Fruit fly (Drosophila melanogaster): ENCODE results near the gene Yp2.

Yp2 gene

DNA sequence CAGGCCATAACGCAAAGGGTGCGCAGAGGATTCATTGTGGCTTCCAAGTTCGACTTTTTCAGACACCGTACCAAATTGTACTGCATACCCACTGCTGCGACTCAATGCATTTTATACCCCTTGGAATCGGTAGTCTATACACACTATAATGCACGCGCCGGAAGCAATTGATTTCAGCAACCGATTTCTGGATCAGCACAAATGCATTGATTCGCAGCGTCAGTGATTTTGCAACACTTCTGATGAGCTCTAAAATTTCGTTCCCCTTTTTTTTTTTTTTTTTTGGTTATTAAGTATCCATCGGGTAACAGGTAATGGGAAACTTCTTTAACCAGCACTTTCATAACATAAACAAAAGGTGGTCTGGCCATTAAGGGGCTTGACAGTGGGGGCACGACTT is at the start of gene Yp2:
Gene Yp2, minus strand, starts transcription at position 88 of the 400 bp plus-strand sequence.
- TF ChIP-seq psq (optimal IDR thresholded peaks at IDR 0.05) (no peak), usp (GFP tag; optimal IDR thresholded peaks at IDR 0.05) (no peak), EcR (GFP tag; optimal IDR thresholded peaks at IDR 0.05) (no peak), CG8478 (optimal IDR thresholded peaks at IDR 0.05) (no peak), pan (optimal IDR thresholded peaks at IDR 0.05) (no peak), Dll (optimal IDR thresholded peaks at IDR 0.05) (no peak)

DNA sequence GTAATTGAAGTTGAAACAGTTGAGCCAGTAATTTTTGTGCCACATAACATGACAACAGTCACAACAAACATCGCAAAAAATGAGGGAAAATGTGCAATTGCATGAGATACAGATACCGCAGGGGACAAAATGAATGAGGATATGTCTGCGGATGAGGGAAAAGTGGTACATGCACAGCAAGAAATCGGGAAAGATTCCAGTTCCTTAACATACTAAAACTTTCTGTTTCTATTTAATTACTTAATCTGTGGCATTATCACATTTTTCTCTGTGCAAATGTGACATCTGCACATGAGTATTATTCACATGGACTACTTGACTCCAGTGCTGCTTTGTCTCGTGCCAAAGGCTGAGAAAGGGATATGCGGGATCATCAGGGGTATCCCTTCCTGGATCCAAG is 40.4 kb upstream of the Yp2 start:
- TF ChIP-seq pan (optimal IDR thresholded peaks at IDR 0.05) (no peak), psq (optimal IDR thresholded peaks at IDR 0.05) (no peak), usp (GFP tag; optimal IDR thresholded peaks at IDR 0.05) (no peak), EcR (GFP tag; optimal IDR thresholded peaks at IDR 0.05) (no peak)

DNA sequence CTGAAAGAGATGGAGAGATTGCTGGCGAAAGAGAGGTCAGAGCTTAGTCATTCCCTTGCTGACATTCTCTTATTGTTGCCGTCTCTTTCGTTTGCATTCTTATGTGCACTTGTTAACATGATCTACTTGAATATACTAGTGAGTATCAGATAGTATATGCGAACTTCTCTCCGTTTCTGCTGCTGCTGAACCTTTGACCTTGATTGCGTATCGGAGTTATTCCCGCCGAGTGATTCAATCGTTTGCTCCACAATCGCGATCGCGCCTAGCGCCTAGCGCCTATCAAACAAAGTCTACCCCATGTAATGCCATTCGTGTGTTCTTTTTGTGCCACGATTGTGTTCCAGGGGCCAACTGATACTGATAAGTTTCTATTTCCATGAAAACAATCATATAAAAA is 36.8 kb upstream of the Yp2 start:
- TF ChIP-seq usp (GFP tag; optimal IDR thresholded peaks at IDR 0.05) (no peak), EcR (GFP tag; optimal IDR thresholded peaks at IDR 0.05) (no peak), CG8478 (optimal IDR thresholded peaks at IDR 0.05) (no peak), Dll (optimal IDR thresholded peaks at IDR 0.05) (no peak), pan (optimal IDR thresholded peaks at IDR 0.05) (no peak), psq (optimal IDR thresholded peaks at IDR 0.05) (no peak)

DNA sequence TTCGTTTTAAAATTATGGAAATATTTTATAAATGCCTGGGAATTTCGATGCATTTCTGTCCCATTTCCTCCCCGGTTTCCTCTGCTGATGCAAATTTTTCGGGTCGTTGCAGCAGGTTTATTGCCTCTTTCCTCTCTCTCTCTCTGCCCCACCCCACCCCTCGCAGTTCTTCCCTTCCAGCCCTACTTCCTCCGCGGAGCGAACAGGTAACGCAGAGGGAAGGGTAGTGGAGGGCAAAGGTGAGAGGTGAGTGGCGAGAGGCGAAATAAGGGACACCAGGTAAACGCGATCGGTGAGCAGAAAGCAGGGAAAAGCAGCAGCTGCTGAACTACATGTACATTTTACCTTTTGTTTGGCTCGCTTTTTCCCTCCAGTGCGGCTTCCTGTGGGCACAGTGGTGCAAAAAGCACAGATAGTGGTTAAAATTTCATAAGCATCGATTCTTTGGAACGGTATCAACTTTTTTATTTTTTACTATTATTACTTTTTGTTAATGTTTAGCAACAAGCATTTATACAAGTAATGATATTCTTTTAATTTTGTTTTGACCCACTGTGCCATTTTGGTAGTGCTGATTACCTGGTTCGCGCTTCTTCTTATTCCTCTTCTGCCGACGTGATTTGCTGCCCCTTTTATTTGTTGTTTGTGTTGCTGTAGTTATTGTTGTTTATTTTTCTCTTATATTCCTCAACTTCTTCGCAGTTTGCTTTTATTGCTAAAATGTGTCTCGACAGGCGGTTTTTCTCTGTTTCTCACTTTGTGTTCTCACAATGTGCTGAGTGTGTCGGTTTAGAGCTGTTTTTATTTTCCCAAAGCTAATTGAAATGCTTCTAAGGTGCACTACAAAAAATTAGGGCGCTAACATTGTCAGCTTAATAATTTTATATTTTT is 35.8 kb upstream of the Yp2 start:
- TF ChIP-seq psq (optimal IDR thresholded peaks at IDR 0.05) (no peak), CG8478 (optimal IDR thresholded peaks at IDR 0.05) (no peak), Dll (optimal IDR thresholded peaks at IDR 0.05) (no peak), EcR (GFP tag; optimal IDR thresholded peaks at IDR 0.05) (no peak), pan (optimal IDR thresholded peaks at IDR 0.05) (no peak), usp (GFP tag; optimal IDR thresholded peaks at IDR 0.05) (no peak)

DNA sequence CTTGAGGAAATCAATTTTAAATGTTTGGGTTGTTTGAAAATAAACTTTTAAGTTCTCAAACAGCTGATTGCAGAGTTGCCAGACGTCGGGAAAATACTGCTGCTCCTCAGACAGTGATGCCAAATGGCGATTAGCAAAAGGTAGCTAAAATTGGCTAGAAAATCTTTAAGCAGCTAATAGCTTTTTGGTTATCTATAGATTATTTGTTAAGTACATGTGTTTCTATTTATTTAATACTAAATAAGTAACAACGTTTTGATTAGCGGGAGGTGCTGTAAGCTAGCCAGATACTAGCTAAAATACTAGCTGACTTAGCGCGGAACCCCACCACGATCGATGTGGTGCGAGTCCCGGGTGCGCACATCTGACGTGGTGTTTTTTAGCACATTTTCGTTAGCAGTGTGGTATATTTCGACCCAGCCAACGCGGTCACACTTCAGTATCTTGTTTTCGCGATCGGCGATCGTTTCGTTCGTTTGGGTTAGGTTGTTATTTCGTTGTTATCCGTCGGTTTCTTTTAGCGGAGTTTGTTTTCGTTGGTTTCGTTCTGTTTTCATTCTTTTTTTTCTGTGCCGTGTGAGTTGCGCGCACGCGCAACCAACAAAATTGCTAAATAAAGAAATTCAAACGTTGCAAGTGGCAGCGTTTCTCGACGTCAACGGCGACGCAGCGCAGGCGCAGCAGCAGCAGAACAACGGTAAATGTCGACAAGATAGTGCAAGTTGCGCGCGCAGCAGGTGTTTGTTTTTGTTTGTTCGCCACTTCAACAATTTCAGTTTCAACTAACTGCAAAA is 33.9 kb upstream of the Yp2 start, which contains the start of the genes Naxe and RhoU:
Gene Naxe, minus strand, starts transcription at position 77 of the 794 bp plus-strand sequence.
Gene RhoU, plus strand, starts transcription at position 433 of the 794 bp plus-strand sequence.
- no peak for TF ChIP-seq EcR (GFP tag; optimal IDR thresholded peaks at IDR 0.05)
- no peak for TF ChIP-seq Dll (optimal IDR thresholded peaks at IDR 0.05)
- TF ChIP-seq CG8478 (optimal IDR thresholded peaks at IDR 0.05), result no peak
- no peak for TF ChIP-seq pan (optimal IDR thresholded peaks at IDR 0.05)
- TF ChIP-seq psq (optimal IDR thresholded peaks at IDR 0.05), result no peak
- TF ChIP-seq usp (GFP tag; optimal IDR thresholded peaks at IDR 0.05), result no peak

DNA sequence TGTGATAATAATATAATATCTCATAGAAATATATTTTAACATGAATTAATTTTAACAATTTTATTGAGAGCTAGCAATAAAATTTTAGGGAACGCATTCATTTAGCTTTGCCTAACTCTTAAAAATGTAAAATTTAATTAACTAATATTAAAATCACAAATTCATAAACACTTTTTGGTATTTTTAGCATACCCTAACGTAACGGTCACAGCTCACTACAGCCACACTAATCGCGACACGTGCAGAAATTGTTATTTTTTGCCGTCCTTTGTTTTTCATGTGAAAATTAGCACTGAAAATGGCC is 30.5 kb upstream of the Yp2 start, which contains the start of gene CG2972:
Gene CG2972, plus strand, starts transcription at position 205 of the 304 bp plus-strand sequence.
- TF ChIP-seq EcR (GFP tag; optimal IDR thresholded peaks at IDR 0.05), result no peak
- TF ChIP-seq usp (GFP tag; optimal IDR thresholded peaks at IDR 0.05), result no peak
- no peak for TF ChIP-seq pan (optimal IDR thresholded peaks at IDR 0.05)
- no peak for TF ChIP-seq Dll (optimal IDR thresholded peaks at IDR 0.05)
- TF ChIP-seq psq (optimal IDR thresholded peaks at IDR 0.05), result no peak
- TF ChIP-seq CG8478 (optimal IDR thresholded peaks at IDR 0.05), result no peak

DNA sequence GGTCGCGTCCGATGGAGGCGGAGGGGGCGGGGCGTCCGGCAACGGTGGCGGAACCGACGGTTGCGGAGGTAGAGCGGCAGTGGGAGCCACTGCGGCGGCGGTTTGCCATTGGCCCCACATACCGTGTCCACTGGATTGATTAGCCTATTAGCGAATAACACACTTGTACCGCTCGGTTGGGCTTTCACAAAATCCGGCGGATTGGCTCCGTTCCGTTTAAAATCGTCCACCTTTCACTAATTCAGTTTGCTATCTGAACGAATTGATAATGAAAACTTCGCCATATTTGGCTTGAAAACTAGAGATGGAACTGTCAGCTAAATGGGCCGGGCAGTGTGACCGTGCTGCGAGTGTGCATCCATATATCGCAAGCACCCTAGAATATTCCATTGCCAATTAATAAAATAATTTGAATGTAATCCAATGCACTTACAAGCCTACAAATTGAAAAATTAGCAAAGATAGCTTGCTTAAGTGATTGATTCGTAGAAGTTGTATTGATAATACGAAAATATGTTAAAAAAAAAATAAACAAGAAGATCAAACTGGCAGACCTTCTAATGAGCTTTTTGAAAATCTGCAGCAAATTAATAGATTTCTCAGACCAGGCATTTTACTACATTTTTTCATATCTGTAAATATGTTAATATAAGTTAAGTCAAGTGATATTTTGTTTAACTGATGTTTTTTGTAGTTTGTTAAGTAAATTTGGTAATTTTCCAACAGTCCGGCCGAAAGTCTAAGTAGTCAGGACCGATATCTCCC is 29.9 kb upstream of the Yp2 start, which contains the start of gene ZAP3:
Gene ZAP3, minus strand, starts transcription at position 308 of the 765 bp plus-strand sequence.
- TF ChIP-seq pan (optimal IDR thresholded peaks at IDR 0.05) (no peak), EcR (GFP tag; optimal IDR thresholded peaks at IDR 0.05) (no peak), usp (GFP tag; optimal IDR thresholded peaks at IDR 0.05) (no peak), psq (optimal IDR thresholded peaks at IDR 0.05) (no peak), CG8478 (optimal IDR thresholded peaks at IDR 0.05) (no peak), Dll (optimal IDR thresholded peaks at IDR 0.05) (no peak)

DNA sequence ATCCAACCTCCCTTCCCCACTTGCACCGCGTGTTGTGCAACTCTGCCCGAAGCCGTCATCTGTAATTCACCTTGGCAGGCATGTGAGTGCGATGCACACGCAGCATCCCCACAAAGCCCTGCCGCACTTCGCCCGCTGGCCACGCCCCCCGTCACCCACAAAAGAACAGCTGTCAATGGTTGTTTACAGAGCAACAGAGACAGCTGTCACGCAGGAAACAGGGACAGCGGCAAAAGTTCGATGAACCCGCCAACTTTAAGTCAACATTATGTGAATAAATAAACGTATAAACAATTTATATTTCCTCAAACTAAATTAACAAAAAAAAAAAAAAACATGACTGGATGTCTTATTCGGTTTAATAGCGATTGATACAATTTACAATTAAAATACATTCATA is 19.1 kb upstream of the Yp2 start:
- TF ChIP-seq pan (optimal IDR thresholded peaks at IDR 0.05) (no peak), EcR (GFP tag; optimal IDR thresholded peaks at IDR 0.05) (peak in 1 of 2 experiments; percentile 10)

DNA sequence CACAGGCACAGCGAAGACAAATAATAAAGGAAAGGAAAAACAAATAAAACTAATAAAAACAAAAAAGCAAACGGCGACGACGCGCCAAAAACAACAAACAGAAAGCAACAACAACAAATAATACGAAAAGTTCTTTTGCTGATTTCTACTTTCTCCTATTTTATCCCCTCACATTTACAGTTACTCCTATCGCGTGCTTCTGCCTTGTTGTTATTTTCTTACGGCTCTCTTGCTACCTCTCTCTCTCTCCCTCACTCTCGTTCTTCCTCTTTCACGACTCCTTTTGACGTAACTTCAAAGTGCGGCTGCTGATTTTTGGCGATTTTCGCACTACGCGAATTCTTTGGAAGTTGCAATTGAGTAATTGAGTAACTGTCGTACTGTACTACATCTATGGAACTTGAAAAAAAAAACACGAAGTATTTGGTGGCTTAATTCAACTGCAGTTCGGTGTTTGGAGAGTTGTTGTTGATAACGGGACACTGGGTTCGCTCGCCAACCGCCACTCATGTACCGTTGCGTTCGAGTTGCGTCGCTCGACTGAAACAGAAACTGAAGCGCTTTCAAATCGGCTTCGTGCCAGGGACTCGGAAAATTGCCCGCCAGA is 18.0 kb upstream of the Yp2 start, which contains the start of gene CG15312:
Gene CG15312, minus strand, starts transcription at position 544 of the 607 bp plus-strand sequence.
- no peak for TF ChIP-seq Dll (optimal IDR thresholded peaks at IDR 0.05)
- TF ChIP-seq CG8478 (optimal IDR thresholded peaks at IDR 0.05), result no peak
- no peak for TF ChIP-seq psq (optimal IDR thresholded peaks at IDR 0.05)
- TF ChIP-seq EcR (GFP tag; optimal IDR thresholded peaks at IDR 0.05), result no peak
- no peak for TF ChIP-seq pan (optimal IDR thresholded peaks at IDR 0.05)
- TF ChIP-seq usp (GFP tag; optimal IDR thresholded peaks at IDR 0.05), result no peak

DNA sequence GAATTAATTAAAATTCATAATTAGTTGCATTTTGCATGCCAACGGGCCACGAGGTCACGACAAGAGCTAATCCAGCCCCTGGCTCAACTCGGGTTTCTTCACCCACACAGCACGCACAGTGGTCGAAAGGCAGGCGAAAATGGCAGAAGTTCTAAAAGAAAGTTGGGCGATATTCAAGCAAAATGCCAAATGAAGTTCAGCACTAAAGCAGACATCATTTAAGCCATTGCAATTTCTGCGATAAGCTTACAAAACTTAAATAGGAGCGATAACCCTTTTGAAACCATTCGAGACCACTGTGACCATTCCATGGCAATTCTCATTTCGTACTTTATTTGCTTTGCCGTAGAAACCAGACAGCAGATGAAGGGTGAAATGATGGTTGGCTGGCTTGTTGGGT is 15.1 kb upstream of the Yp2 start:
- no peak for TF ChIP-seq pan (optimal IDR thresholded peaks at IDR 0.05)
- no peak for TF ChIP-seq CG8478 (optimal IDR thresholded peaks at IDR 0.05)
- no peak for TF ChIP-seq usp (GFP tag; optimal IDR thresholded peaks at IDR 0.05)
- no peak for TF ChIP-seq psq (optimal IDR thresholded peaks at IDR 0.05)

DNA sequence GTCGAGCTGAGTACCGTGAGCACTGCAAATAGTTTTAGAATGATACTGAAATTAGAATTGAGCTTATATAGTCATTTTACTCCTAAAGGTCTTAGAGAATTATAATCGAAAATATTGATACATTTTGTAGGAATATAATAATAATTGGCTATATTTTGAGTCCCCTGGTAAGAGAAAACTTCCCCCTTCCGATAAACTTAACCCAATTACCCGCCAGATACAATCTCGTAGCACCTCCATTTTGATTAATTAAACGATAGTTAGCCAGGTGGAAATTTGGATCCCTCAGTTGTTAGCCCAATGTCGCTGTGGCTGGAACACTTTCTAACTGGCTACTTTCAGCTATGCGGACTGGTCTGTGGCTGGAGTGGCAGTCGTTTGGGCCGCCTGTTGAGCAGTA is 8.9 kb upstream of the Yp2 start, which contains the start of gene Gr9a:
Gene Gr9a, plus strand, starts transcription at position 301 of the 400 bp plus-strand sequence.
- TF ChIP-seq Dll (optimal IDR thresholded peaks at IDR 0.05), result no peak
- TF ChIP-seq EcR (GFP tag; optimal IDR thresholded peaks at IDR 0.05), result no peak
- TF ChIP-seq CG8478 (optimal IDR thresholded peaks at IDR 0.05), result no peak
- TF ChIP-seq usp (GFP tag; optimal IDR thresholded peaks at IDR 0.05), result no peak
- no peak for TF ChIP-seq pan (optimal IDR thresholded peaks at IDR 0.05)
- TF ChIP-seq psq (optimal IDR thresholded peaks at IDR 0.05), result no peak

All from whole organism.